Worm (Caenorhabditis elegans): ENCODE measurements around the gene cyp-25A4.

cyp-25A4 gene

DNA sequence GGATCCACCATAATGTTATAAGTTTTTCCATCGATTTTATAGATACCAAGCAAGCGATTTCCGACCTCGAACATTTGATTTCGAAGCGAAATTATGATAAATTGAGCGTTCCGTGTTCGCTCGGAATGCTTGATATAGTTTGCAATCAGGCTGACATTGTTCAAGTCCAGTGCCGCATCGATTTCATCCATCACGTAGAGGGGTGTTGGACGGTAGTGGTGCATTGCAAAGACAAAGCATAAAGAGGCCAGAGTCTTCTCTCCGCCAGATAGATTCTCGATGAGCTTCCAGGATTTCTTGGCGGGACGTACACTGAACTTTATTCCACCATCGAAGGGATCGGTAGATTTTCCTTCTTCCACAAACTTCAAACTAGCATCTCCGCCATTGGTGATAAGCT lies 37.5 kb downstream of the cyp-25A4 start:
- TF ChIP-seq cnd-1 (tag; optimal IDR thresholded peaks at IDR 0.05) (no peak), unc-120 (tag; optimal IDR thresholded peaks at IDR 0.05; ENCODE audit: poor library complexity, severe bottlenecking) (no peak), bed-3 (GFP tag; optimal IDR thresholded peaks at IDR 0.05) (no peak), nhr-76 (tag; optimal IDR thresholded peaks at IDR 0.05) (no peak), unc-62 (GFP tag; optimal IDR thresholded peaks at IDR 0.05) (no peak), flh-1 (GFP tag; optimal IDR thresholded peaks at IDR 0.05) (no peak), ceh-39 (tag; optimal IDR thresholded peaks at IDR 0.05) (no peak), pha-4 (tag; optimal IDR thresholded peaks at IDR 0.05) (no peak), mab-5 (tag; optimal IDR thresholded peaks at IDR 0.05) (no peak), mep-1 (tag; optimal IDR thresholded peaks at IDR 0.05) (no peak), nhr-2 (tag; optimal IDR thresholded peaks at IDR 0.05) (no peak), elt-1 (tag; optimal IDR thresholded peaks at IDR 0.05; ENCODE audit: borderline replicate concordance, insufficient read depth) (no peak), ceh-83 (GFP tag; optimal IDR thresholded peaks at IDR 0.05) (no peak), ztf-11 (tag; optimal IDR thresholded peaks at IDR 0.05) (no peak), ham-2 (GFP tag; optimal IDR thresholded peaks at IDR 0.05) (no peak), drap-1 (GFP tag; optimal IDR thresholded peaks at IDR 0.05) (no peak), nhr-28 (tag; optimal IDR thresholded peaks at IDR 0.05) (no peak), snpc-4 (tag; optimal IDR thresholded peaks at IDR 0.05) (no peak)

DNA sequence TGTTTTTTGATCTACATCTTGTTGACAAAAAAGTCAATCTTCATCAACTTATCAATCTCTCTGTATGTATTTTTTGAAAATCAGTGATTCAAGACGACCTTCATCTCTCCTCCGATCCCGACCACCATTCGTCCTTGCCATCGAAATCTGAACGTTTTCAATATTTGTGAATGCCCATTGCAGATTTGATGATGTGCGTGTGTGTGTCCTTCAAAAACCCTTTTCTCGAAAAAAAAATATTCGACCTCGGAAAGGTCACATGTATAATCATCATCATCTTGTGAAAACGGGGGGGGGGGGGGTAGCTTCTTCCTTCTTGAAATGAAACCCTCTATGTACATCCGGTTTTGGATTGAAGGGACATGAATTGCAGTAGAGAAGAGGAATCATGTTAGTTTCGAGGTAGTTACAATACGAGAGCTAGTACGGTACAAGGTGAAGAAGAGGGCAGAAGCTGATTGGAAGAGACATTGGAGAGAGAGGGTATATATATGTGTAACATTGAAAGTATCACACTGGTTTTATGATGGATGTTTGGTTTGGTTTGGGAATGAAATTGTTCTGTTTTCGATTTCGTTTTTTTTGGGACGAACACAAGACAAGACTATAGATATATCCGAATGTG lies 39.4 kb downstream of the cyp-25A4 start:
- no peak for TF ChIP-seq ceh-83 (GFP tag; optimal IDR thresholded peaks at IDR 0.05)
- TF ChIP-seq tbx-8 (GFP tag; optimal IDR thresholded peaks at IDR 0.05), result no peak
- no peak for TF ChIP-seq mab-5 (tag; optimal IDR thresholded peaks at IDR 0.05)
- TF ChIP-seq blmp-1 (tag; optimal IDR thresholded peaks at IDR 0.05), result no peak
- no peak for TF ChIP-seq hlh-1 (tag; optimal IDR thresholded peaks at IDR 0.05)
- TF ChIP-seq lin-13 (tag; optimal IDR thresholded peaks at IDR 0.05), result no peak
- no peak for TF ChIP-seq pha-4 (tag; optimal IDR thresholded peaks at IDR 0.05)
- TF ChIP-seq nhr-12 (tag; optimal IDR thresholded peaks at IDR 0.05), result no peak
- TF ChIP-seq elt-3 (tag; optimal IDR thresholded peaks at IDR 0.05), result no peak
- no peak for TF ChIP-seq nhr-28 (tag; optimal IDR thresholded peaks at IDR 0.05)
- no peak for TF ChIP-seq nhr-2 (tag; optimal IDR thresholded peaks at IDR 0.05)
- TF ChIP-seq mls-2 (tag; optimal IDR thresholded peaks at IDR 0.05), result no peak
- no peak for TF ChIP-seq M03D4.4 (tag; optimal IDR thresholded peaks at IDR 0.05)
- TF ChIP-seq lsy-2 (tag; optimal IDR thresholded peaks at IDR 0.05), result no peak
- no peak for TF ChIP-seq ztf-11 (tag; optimal IDR thresholded peaks at IDR 0.05)
- no peak for TF ChIP-seq mep-1 (tag; optimal IDR thresholded peaks at IDR 0.05)
- TF ChIP-seq ces-1 (GFP tag; optimal IDR thresholded peaks at IDR 0.05), result no peak
- TF ChIP-seq lin-32 (GFP tag; optimal IDR thresholded peaks at IDR 0.05), result no peak

DNA sequence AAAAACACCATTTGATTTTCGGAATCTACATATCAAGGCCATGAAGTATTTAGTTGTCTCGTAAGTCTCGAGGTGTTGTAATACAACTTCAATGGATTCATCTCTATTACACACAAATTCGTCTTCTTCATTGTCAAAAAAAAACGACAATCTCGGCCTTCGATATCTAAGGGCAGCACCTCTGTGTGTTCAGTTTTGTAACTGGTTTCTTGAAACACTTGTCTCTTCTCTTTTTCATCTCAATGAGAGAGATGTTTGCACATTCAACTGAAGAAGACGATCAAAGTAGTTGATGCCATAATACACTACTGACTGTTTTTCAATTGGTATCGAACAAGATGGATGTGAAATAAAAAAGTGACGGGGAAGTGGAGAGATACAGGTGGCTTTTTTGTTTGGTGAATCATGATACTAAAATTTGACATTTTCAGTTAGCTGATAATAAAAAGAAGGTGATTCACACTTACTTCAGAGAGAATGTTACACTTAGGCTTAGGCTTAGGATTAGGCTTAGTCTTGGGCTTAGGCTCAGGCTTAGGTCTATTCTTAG lies 40.4 kb downstream of the cyp-25A4 start:
- TF ChIP-seq drap-1 (GFP tag; optimal IDR thresholded peaks at IDR 0.05) (no peak), nhr-28 (tag; optimal IDR thresholded peaks at IDR 0.05) (no peak), ceh-39 (tag; optimal IDR thresholded peaks at IDR 0.05) (no peak), sem-2 (GFP tag; optimal IDR thresholded peaks at IDR 0.05) (no peak), ham-2 (GFP tag; optimal IDR thresholded peaks at IDR 0.05) (no peak), mls-2 (tag; optimal IDR thresholded peaks at IDR 0.05) (no peak), ces-1 (GFP tag; optimal IDR thresholded peaks at IDR 0.05) (no peak), ztf-11 (tag; optimal IDR thresholded peaks at IDR 0.05) (no peak), pha-4 (tag; optimal IDR thresholded peaks at IDR 0.05) (no peak), bed-3 (GFP tag; optimal IDR thresholded peaks at IDR 0.05) (no peak), snpc-4 (tag; optimal IDR thresholded peaks at IDR 0.05) (no peak), unc-62 (GFP tag; optimal IDR thresholded peaks at IDR 0.05) (no peak), lin-32 (GFP tag; optimal IDR thresholded peaks at IDR 0.05) (no peak), nhr-76 (tag; optimal IDR thresholded peaks at IDR 0.05) (no peak), flh-1 (GFP tag; optimal IDR thresholded peaks at IDR 0.05) (no peak), nhr-2 (tag; optimal IDR thresholded peaks at IDR 0.05) (no peak), M03D4.4 (tag; optimal IDR thresholded peaks at IDR 0.05) (no peak), hlh-1 (tag; optimal IDR thresholded peaks at IDR 0.05) (no peak)

DNA sequence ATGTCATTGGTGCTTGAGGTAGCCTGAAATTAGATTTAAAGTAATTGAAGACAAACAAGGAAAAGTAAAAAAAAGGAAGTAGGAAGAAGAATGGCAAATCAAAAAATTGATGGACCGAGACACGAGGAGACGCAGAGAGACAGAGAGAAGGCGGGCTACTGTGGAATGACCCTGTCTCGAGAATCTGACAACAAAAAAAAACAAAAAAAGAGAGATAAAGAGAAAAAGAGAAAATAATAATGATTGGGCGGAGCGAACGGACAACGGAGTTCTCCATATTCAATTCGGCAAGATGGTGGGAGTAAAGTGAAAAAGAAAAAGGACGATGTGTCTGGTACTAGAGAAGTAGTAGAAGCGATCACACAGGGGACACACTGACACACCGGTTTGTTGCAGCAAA lies 42.9 kb downstream of the cyp-25A4 start, which contains the start of gene toh-1:
Gene toh-1 (minus strand): TSS at position 23 of the 400 bp plus-strand sequence.
- TF ChIP-seq M03D4.4 (tag; optimal IDR thresholded peaks at IDR 0.05), result no peak
- no peak for TF ChIP-seq tbx-8 (GFP tag; optimal IDR thresholded peaks at IDR 0.05)
- no peak for TF ChIP-seq pha-4 (tag; optimal IDR thresholded peaks at IDR 0.05)
- no peak for TF ChIP-seq unc-120 (tag; optimal IDR thresholded peaks at IDR 0.05; ENCODE audit: poor library complexity, severe bottlenecking)
- TF ChIP-seq sem-2 (GFP tag; optimal IDR thresholded peaks at IDR 0.05), result no peak
- no peak for TF ChIP-seq hlh-1 (tag; optimal IDR thresholded peaks at IDR 0.05)
- TF ChIP-seq nhr-76 (tag; optimal IDR thresholded peaks at IDR 0.05), result no peak
- TF ChIP-seq zip-8 (tag; optimal IDR thresholded peaks at IDR 0.05), result no peak
- no peak for TF ChIP-seq lin-32 (GFP tag; optimal IDR thresholded peaks at IDR 0.05)
- no peak for TF ChIP-seq unc-62 (GFP tag; optimal IDR thresholded peaks at IDR 0.05)
- TF ChIP-seq nhr-2 (tag; optimal IDR thresholded peaks at IDR 0.05), result no peak
